Fruit fly (Drosophila melanogaster): ENCODE results near the gene Trmt112.

Gene Trmt112

DNA sequence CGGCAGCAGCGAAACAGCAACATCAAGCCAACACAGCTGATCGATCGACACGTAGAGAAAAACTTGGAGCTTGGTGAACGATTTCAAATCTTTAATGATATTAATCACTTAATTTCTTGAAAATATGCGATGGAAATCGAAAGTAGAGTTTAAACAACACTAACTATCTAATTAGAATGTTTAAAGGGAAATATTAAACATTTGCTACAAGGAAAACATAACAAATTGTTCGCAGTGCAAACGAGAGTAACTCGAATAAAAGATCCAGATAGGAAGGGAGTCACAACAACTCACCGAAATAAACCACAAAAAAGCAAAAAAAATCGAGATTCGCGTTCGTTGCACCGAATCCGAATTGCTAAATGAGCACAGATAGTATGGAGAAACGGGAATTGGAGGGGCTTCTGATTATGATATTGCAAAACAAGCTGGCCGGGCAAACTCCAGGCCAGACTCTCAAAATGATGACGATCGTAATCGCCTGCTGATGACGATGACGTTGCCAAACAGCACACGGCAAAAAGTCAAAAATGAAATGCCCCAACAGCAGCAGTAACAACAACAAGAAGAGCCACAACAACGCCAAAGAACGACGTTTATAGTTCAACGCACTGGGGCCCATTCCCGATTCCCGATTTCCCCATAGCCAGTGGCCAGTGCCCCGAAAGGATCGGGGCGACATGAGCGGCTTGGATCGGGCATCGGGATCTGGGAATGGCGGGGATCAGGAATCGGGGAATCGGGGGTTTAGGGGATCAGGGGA is 37.3 kb upstream of the Trmt112 start (continued):
- TF ChIP-seq dpn (GFP tag; optimal IDR thresholded peaks at IDR 0.05): peak; percentile 15 to 26
- TF ChIP-seq Sox100B (GFP tag; optimal IDR thresholded peaks at IDR 0.05): peak; percentile 41
- TF ChIP-seq Med (GFP tag): peak; percentile 12
- TF ChIP-seq D19A (tag; optimal IDR thresholded peaks at IDR 0.05): peak; percentile 36
- TF ChIP-seq Oli (tag; optimal IDR thresholded peaks at IDR 0.05): peak; percentile 49
- TF ChIP-seq ato (GFP tag; IDR thresholded peaks at IDR 0.05; ENCODE audit: partially characterized antibody): no peak
- peak in 1 of 3 experiments; percentile 57 for TF ChIP-seq lola (GFP tag; optimal IDR thresholded peaks at IDR 0.05)
- peak; percentile 23 for TF ChIP-seq CG10267 (tag; optimal IDR thresholded peaks at IDR 0.05)
- TF ChIP-seq CG18262 (tag; optimal IDR thresholded peaks at IDR 0.05): peak; percentile 73
- TF ChIP-seq CG17359 (tag; optimal IDR thresholded peaks at IDR 0.05): peak; percentile 50
- TF ChIP-seq otp (GFP tag; IDR thresholded peaks at IDR 0.05): 0 out of 3 replicates have a peak, but pooled peaks have one; percentile 21
- TF ChIP-seq phol (tag; optimal IDR thresholded peaks at IDR 0.05): peak; percentile 71
- no peak for TF ChIP-seq Hmx (GFP tag; optimal IDR thresholded peaks at IDR 0.05)
- no peak for TF ChIP-seq CG3838 (GFP tag; optimal IDR thresholded peaks at IDR 0.05)
- no peak for TF ChIP-seq dysf (GFP tag; IDR thresholded peaks at IDR 0.05)
- TF ChIP-seq CG2712 (tag; optimal IDR thresholded peaks at IDR 0.05): peak; percentile 75
- TF ChIP-seq CG11085 (GFP tag; IDR thresholded peaks at IDR 0.05): 0 out of 2 replicates have a peak, but pooled peaks have one; percentile 18
- peak; percentile 15; the same call in 1 of the 3 replicates for TF ChIP-seq CG34422 (GFP tag; IDR thresholded peaks at IDR 0.05)
- TF ChIP-seq Camta (GFP tag; optimal IDR thresholded peaks at IDR 0.05): peak; percentile 62
- TF ChIP-seq CG7786 (GFP tag; optimal IDR thresholded peaks at IDR 0.05): no peak
- TF ChIP-seq seq (GFP tag; IDR thresholded peaks at IDR 0.05): no peak
- TF ChIP-seq CG10366 (GFP tag; IDR thresholded peaks at IDR 0.05): peak; percentile 15; the same call in 1 of the 2 replicates
- peak; percentile 11 for TF ChIP-seq Meics (GFP tag; optimal IDR thresholded peaks at IDR 0.05)
- peak; percentile 51 for TF ChIP-seq CG30403 (GFP tag; optimal IDR thresholded peaks at IDR 0.05)
- peak; percentile 44 for TF ChIP-seq Ssrp (tag; optimal IDR thresholded peaks at IDR 0.05)
- TF ChIP-seq CG11398 (GFP tag; optimal IDR thresholded peaks at IDR 0.05): no peak
- TF ChIP-seq stc (GFP tag; IDR thresholded peaks at IDR 0.05): 0 out of 2 replicates have a peak, but pooled peaks have one; percentile 38
- TF ChIP-seq pum (GFP tag; optimal IDR thresholded peaks at IDR 0.05): peak; percentile 23
- no peak for TF ChIP-seq CG31388 (GFP tag; optimal IDR thresholded peaks at IDR 0.05)
- TF ChIP-seq CG4328 (GFP tag; optimal IDR thresholded peaks at IDR 0.05): no peak
- no peak for TF ChIP-seq Elba2 (GFP tag; optimal IDR thresholded peaks at IDR 0.05)
- no peak for TF ChIP-seq aop (GFP tag; IDR thresholded peaks at IDR 0.05)
- TF ChIP-seq ind (GFP tag; optimal IDR thresholded peaks at IDR 0.05): peak; percentile 29
- peak; percentile 14 for TF ChIP-seq lab (GFP tag; optimal IDR thresholded peaks at IDR 0.05)
- TF ChIP-seq Hr3 (GFP tag; optimal IDR thresholded peaks at IDR 0.05): peak; percentile 11
- TF ChIP-seq CG7839 (tag; optimal IDR thresholded peaks at IDR 0.05): peak; percentile 57
- TF ChIP-seq CG6689 (GFP tag; IDR thresholded peaks at IDR 0.05): peak; percentile 18; the same call in 1 of the 2 replicates
- TF ChIP-seq fd96Cb (tag; optimal IDR thresholded peaks at IDR 0.05): peak; percentile 62
- 0 out of 3 replicates have a peak, but pooled peaks have one; percentile 11 for TF ChIP-seq CG3726 (GFP tag; IDR thresholded peaks at IDR 0.05)
- TF ChIP-seq fu2 (GFP tag; optimal IDR thresholded peaks at IDR 0.05): no peak
- TF ChIP-seq Fer3 (tag; optimal IDR thresholded peaks at IDR 0.05): peak; percentile 4
- TF ChIP-seq sr (GFP tag; IDR thresholded peaks at IDR 0.05): no peak
- peak; percentile 55 for TF ChIP-seq dmrt11E (tag; optimal IDR thresholded peaks at IDR 0.05)
- TF ChIP-seq gcm (GFP tag; optimal IDR thresholded peaks at IDR 0.05): peak; percentile 33
- peak; percentile 35 for TF ChIP-seq tin (GFP tag; optimal IDR thresholded peaks at IDR 0.05)
- peak; percentile 95 for TF ChIP-seq nom (GFP tag; optimal IDR thresholded peaks at IDR 0.05)
- TF ChIP-seq br (optimal IDR thresholded peaks at IDR 0.05): no peak
- TF ChIP-seq bcd (GFP tag; optimal IDR thresholded peaks at IDR 0.05): peak; percentile 27
- TF ChIP-seq CG12219 (GFP tag; optimal IDR thresholded peaks at IDR 0.05): peak; percentile 19
